Worm (Caenorhabditis elegans) whole organism, L2 larva: ENCODE data around the gene hpo-34.

Experiments
- C34F6.9 ChIP-seq: fragments of 150-350 bp; optimal IDR thresholded peaks from 2 replicates; lab custom pipeline; 2014; ENCODE audit warnings: missing biosample characterization, missing genetic modification characterization
- F13H6.1 ChIP-seq: sonication (generic microtip); optimal IDR thresholded peaks from 2 replicates; lab custom pipeline; 2016; ENCODE audit warnings: missing genetic modification characterization, missing compliant biosample characterization
- R02D3.7 ChIP-seq: fragments of 150-350 bp; optimal IDR thresholded peaks from 2 replicates; lab custom pipeline; 2014; ENCODE audit warnings: missing biosample characterization, missing genetic modification characterization
- Y55F3AM.14 ChIP-seq: fragments of 200-800 bp; sonication (Bioruptor generic); optimal IDR thresholded peaks from 2 replicates; lab custom pipeline; 2018; ENCODE audit warnings: mild to moderate bottlenecking, missing genetic modification characterization, missing compliant biosample characterization
- aly-2 ChIP-seq: fragments of 150-350 bp; optimal IDR thresholded peaks from 2 replicates; lab custom pipeline; 2014; ENCODE audit warnings: missing biosample characterization, missing genetic modification characterization
- ceh-16 ChIP-seq: fragments of 150-350 bp; optimal IDR thresholded peaks from 2 replicates; lab custom pipeline; 2014; ENCODE audit warnings: missing biosample characterization, missing genetic modification characterization
- crh-2 ChIP-seq: sonication (generic microtip); optimal IDR thresholded peaks from 2 replicates; lab custom pipeline; 2017; ENCODE audit warnings: missing biosample characterization, missing genetic modification characterization
- egl-27 ChIP-seq: sonication (generic microtip); optimal IDR thresholded peaks from 3 replicates; lab custom pipeline; 2017; ENCODE audit warnings: missing biosample characterization, missing genetic modification reagents, missing genetic modification characterization
- elt-3 ChIP-seq: sonication (generic microtip); optimal IDR thresholded peaks from 2 replicates; lab custom pipeline; 2017; ENCODE audit warnings: missing biosample characterization, missing genetic modification characterization
- fos-1 ChIP-seq: fragments of 150-350 bp; optimal IDR thresholded peaks from 2 replicates; lab custom pipeline; 2014; ENCODE audit warnings: missing biosample characterization, missing genetic modification characterization
- gmeb-1 ChIP-seq: fragments of 150-350 bp; optimal IDR thresholded peaks from 2 replicates; lab custom pipeline; 2014; ENCODE audit warnings: missing biosample characterization, missing genetic modification characterization
- lin-11 ChIP-seq: fragments of 150-350 bp; sonication (generic microtip); optimal IDR thresholded peaks from 2 replicates; lab custom pipeline; 2014; ENCODE audit warnings: missing biosample characterization, missing genetic modification characterization, inconsistent platforms, mixed read lengths
- lin-13 ChIP-seq: fragments of 150-350 bp; optimal IDR thresholded peaks from 2 replicates; lab custom pipeline; 2014; ENCODE audit warnings: missing biosample characterization, missing genetic modification reagents, missing genetic modification characterization
- lsy-2 ChIP-seq, 2 experiments: fragments of 150-350 bp in 1 of 2; sonication (generic microtip) in 1 of 2; optimal IDR thresholded peaks; 2 replicates each; lab custom pipeline; 2014 to 2017; ENCODE audit warnings: missing biosample characterization in 2 of 2, missing genetic modification characterization in 2 of 2
- mab-5 ChIP-seq: fragments of 150-350 bp; optimal IDR thresholded peaks from 2 replicates; lab custom pipeline; 2014; ENCODE audit warnings: missing biosample characterization, missing genetic modification characterization
- nhr-129 ChIP-seq: fragments of 150-350 bp; optimal IDR thresholded peaks from 2 replicates; lab custom pipeline; 2014; ENCODE audit warnings: missing biosample characterization, missing genetic modification characterization
- nhr-23 ChIP-seq: fragments of 150-350 bp; optimal IDR thresholded peaks from 2 replicates; lab custom pipeline; 2014; ENCODE audit warnings: missing biosample characterization, missing genetic modification reagents, missing genetic modification characterization
- nhr-237 ChIP-seq: fragments of 150-350 bp; optimal IDR thresholded peaks from 2 replicates; lab custom pipeline; 2014; ENCODE audit warnings: missing biosample characterization, missing genetic modification characterization
- nhr-25 ChIP-seq: fragments of 150-350 bp; sonication (generic microtip); optimal IDR thresholded peaks from 3 replicates; lab custom pipeline; 2014; ENCODE audit warnings: missing biosample characterization, missing genetic modification characterization
- nhr-6 ChIP-seq: fragments of 150-350 bp; optimal IDR thresholded peaks from 2 replicates; lab custom pipeline; 2014; ENCODE audit warnings: missing biosample characterization, missing genetic modification characterization
- nhr-77 ChIP-seq: fragments of 150-350 bp; optimal IDR thresholded peaks from 2 replicates; lab custom pipeline; 2014; ENCODE audit warnings: missing biosample characterization, missing genetic modification characterization
- sem-4 ChIP-seq: fragments of 150-350 bp; optimal IDR thresholded peaks from 2 replicates; lab custom pipeline; 2014; ENCODE audit warnings: missing biosample characterization, missing genetic modification reagents, missing genetic modification characterization
- skn-1 ChIP-seq: sonication (generic microtip); optimal IDR thresholded peaks from 2 replicates; lab custom pipeline; 2017; ENCODE audit warnings: missing biosample characterization, missing genetic modification characterization
- sma-3 ChIP-seq: sonication (generic microtip); optimal IDR thresholded peaks from 2 replicates; lab custom pipeline; 2016; ENCODE audit warnings: missing genetic modification reagents, missing genetic modification characterization, missing compliant biosample characterization
- sma-9 ChIP-seq, 2 experiments: fragments of 150-350 bp in 1 of 2; sonication (generic microtip) in 1 of 2; optimal IDR thresholded peaks; 2 replicates each; lab custom pipeline; 2014 to 2016; ENCODE audit warnings: missing genetic modification characterization in 2 of 2, mild to moderate bottlenecking in 1 of 2, missing biosample characterization in 1 of 2, missing compliant biosample characterization in 1 of 2, missing genetic modification reagents in 1 of 2, moderate library complexity in 1 of 2
- snpc-4 ChIP-seq: fragments of 150-350 bp; optimal IDR thresholded peaks from 2 replicates; lab custom pipeline; 2014; ENCODE audit warnings: missing biosample characterization, missing genetic modification characterization
- unc-55 ChIP-seq: fragments of 150-350 bp; sonication (generic microtip); optimal IDR thresholded peaks from 3 replicates; lab custom pipeline; 2014; ENCODE audit warnings: missing biosample characterization, missing genetic modification reagents, missing genetic modification characterization
- unc-62 ChIP-seq: fragments of 150-350 bp; optimal IDR thresholded peaks from 2 replicates; lab custom pipeline; 2014; ENCODE audit warnings: missing biosample characterization, missing genetic modification reagents, missing genetic modification characterization
- zag-1 ChIP-seq: fragments of 150-350 bp; optimal IDR thresholded peaks from 2 replicates; lab custom pipeline; 2014; ENCODE audit warnings: missing biosample characterization, missing genetic modification characterization
- ztf-1 ChIP-seq: fragments of 200-800 bp; sonication (Bioruptor generic); conservative IDR thresholded peaks from 2 replicates; pipeline ENCODE4 v1.3.6; 2022; ENCODE audit warnings: missing genetic modification characterization, missing compliant biosample characterization

Gene hpo-34

ce11 chrX:11552879-11553278 lies 34.0 kb upstream of the hpo-34 start:
- TF ChIP-seq sma-9 (GFP tag; optimal IDR thresholded peaks at IDR 0.05; lab: Kevin White, UChicago) = no peak
- TF ChIP-seq sma-9 (tag; optimal IDR thresholded peaks at IDR 0.05; lab: Kevin White, UChicago) = no peak
- TF ChIP-seq sem-4 (tag; lab: Kevin White, UChicago) = no peak
- peak; percentile 58 for TF ChIP-seq C34F6.9 (tag; lab: Kevin White, UChicago)
- TF ChIP-seq Y55F3AM.14 (GFP tag; lab: Kevin White, UChicago) = no peak
- TF ChIP-seq unc-55 = peak; percentile 53
- no peak for TF ChIP-seq lin-11
- peak; percentile 8 for TF ChIP-seq nhr-129 (tag; lab: Kevin White, UChicago)

DNA sequence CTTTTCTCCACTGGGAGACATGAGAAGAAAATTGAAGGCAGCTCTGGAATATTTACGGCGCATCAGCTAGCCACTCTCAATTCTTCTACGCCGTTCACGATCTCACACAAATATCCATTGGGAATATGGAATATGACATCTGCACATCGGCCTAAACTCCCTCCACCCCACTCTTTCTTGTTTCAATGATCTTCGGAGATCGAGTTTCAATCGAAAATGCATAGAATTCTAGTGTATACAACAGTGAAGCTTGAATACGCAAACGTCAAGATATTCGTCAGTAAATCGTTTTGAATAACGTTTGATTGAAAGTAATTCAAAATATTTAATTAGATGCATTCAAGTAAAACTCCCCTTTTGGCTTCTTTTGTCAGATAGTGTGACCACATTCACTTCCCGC lies 32.9 kb upstream of the hpo-34 start:
- TF ChIP-seq nhr-23 (tag; lab: Kevin White, UChicago) = no peak
- no peak for TF ChIP-seq crh-2 (tag; lab: Kevin White, UChicago)
- no peak for TF ChIP-seq nhr-77 (tag; lab: Kevin White, UChicago)
- TF ChIP-seq unc-55 = peak; percentile 57
- TF ChIP-seq, all 48 proteins: peak for 1

DNA sequence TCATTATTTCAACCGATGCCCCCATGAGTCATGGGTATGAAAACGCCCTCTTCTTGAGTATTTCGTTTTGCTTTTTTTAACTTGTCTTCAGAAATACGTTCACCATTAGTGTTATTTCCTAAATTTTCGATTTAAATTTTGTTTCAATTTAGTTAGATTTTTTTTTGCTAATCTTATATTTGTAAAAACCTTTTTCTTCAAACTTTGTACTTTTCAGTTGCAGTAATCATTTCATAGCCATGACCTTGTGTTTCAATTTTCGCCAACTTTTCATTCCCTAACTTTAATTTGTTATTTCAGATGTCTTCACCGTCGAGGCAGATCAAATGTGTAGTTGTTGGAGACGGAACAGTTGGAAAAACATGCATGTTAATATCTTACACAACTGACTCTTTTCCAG lies 29.4 kb upstream of the hpo-34 start, which contains the start of gene mig-2:
TSS of gene mig-2 (plus strand) at position 301 of the 400 bp plus-strand sequence.
- TF ChIP-seq egl-27 (tag; lab: Kevin White, UChicago) = no peak
- TF ChIP-seq ztf-1 = no peak
- TF ChIP-seq sem-4 (tag; lab: Kevin White, UChicago) = no peak
- TF ChIP-seq nhr-77 (tag; lab: Kevin White, UChicago) = no peak
- no peak for TF ChIP-seq sma-9 (GFP tag; optimal IDR thresholded peaks at IDR 0.05; lab: Kevin White, UChicago)
- TF ChIP-seq sma-9 (tag; optimal IDR thresholded peaks at IDR 0.05; lab: Kevin White, UChicago) = no peak

ce11 chrX:11547442-11548023 lies 28.7 kb upstream of the hpo-34 start:
- no peak for TF ChIP-seq crh-2 (tag; lab: Kevin White, UChicago)
- no peak for TF ChIP-seq lin-13 (GFP tag; lab: Kevin White, UChicago)
- TF ChIP-seq unc-55 = no peak
- TF ChIP-seq aly-2 (tag; lab: Kevin White, UChicago) = no peak
- no peak for TF ChIP-seq lin-11
- TF ChIP-seq sma-3 (GFP tag; lab: Kevin White, UChicago) = no peak
- TF ChIP-seq ztf-1 = no peak
- no peak for TF ChIP-seq unc-62
- no peak for TF ChIP-seq F13H6.1 (tag; lab: Kevin White, UChicago)
- TF ChIP-seq gmeb-1 (tag; lab: Kevin White, UChicago) = no peak
- no peak for TF ChIP-seq nhr-6 (tag; lab: Kevin White, UChicago)
- TF ChIP-seq Y55F3AM.14 (GFP tag; lab: Kevin White, UChicago) = no peak
- TF ChIP-seq snpc-4 = no peak
- TF ChIP-seq skn-1 (tag; lab: Kevin White, UChicago) = no peak
- no peak for TF ChIP-seq zag-1 (tag; lab: Kevin White, UChicago)
- TF ChIP-seq sem-4 (tag; lab: Kevin White, UChicago) = no peak
- no peak for TF ChIP-seq elt-3 (tag; lab: Kevin White, UChicago)
- no peak for TF ChIP-seq nhr-237 (tag; lab: Kevin White, UChicago)

DNA sequence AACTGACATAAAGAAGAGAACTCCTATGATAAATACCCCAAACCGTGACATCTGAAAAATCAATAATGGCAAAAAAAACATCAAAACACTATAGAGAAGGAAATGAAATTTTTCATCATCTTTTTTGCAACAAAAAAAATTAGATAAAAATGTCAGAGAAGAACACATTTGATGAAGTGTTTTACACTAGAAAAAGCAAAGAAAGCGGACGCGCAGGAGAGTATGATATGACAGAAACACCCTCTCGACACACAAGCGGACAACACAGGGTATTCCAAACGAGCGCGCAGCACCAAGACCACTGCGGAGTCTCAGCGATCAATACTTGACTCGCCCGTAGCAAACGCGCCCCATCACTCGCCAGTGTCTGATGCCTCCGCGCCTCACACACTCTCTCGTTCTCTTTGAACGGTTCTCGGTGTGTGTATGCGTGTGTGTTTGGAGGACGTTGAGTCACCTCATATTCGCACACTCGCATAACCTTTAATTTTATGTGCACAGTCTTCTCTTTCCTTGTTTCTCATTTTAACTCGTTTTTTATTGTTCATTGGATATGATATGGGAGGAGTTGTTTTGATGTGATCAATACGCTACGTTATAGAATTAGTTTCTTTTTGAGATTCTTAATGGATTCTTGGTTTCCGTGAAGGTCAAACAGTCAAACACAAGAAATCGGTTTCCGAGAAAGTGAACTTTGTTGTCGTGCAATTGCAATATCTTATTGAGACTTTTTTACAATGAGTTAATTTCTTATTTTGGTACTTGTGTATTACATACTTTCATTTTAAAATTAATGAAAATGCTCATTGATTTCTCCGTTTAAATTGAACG lies 27.8 kb upstream of the hpo-34 start, which contains the start of gene selt-1.1:
TSS of gene selt-1.1 (minus strand) at position 51 of the 831 bp plus-strand sequence.
- TF ChIP-seq crh-2 (tag; lab: Kevin White, UChicago) (peak; percentile 66), mab-5 (tag; lab: Kevin White, UChicago) (peak; percentile 10), C34F6.9 (tag; lab: Kevin White, UChicago) (peak; percentile 54), unc-62 (no peak), R02D3.7 (tag; lab: Kevin White, UChicago) (no peak), unc-55 (peak; percentile 34), sma-3 (GFP tag; lab: Kevin White, UChicago) (peak; percentile 47), sma-9 (GFP tag; optimal IDR thresholded peaks at IDR 0.05; lab: Kevin White, UChicago) (peak; percentile 27), sma-9 (tag; optimal IDR thresholded peaks at IDR 0.05; lab: Kevin White, UChicago) (no peak), fos-1 (tag; lab: Kevin White, UChicago) (peak; percentile 96), Y55F3AM.14 (GFP tag; lab: Kevin White, UChicago) (peak; percentile 5), lin-11 (no peak), F13H6.1 (tag; lab: Kevin White, UChicago) (peak; percentile 62), nhr-25 (peak; percentile 63), ceh-16 (tag; lab: Kevin White, UChicago) (peak; percentile 24), gmeb-1 (tag; lab: Kevin White, UChicago) (no peak), lsy-2 (tag; optimal IDR thresholded peaks at IDR 0.05; lab: Kevin White, UChicago) (peak in 1 of 2 experiments; percentile 47), nhr-129 (tag; lab: Kevin White, UChicago) (peak; percentile 58)
- TF ChIP-seq, all 48 proteins: peak for 13
